Worm (Caenorhabditis elegans) whole organism, midembryonic: ENCODE data around the gene eri-3.

Experiments used
- T22C8.4 ChIP-seq: fragments of 200-800 bp; sonication (Bioruptor generic); IDR thresholded peaks from 2 replicates; pipeline ENCODE4 v1.3.6; 2022; ENCODE audit warnings: missing genetic modification characterization, missing compliant biosample characterization
- cog-1 ChIP-seq: sonication (generic microtip); optimal IDR thresholded peaks from 2 replicates; lab custom pipeline; 2016; ENCODE audit warnings: missing genetic modification characterization, missing compliant biosample characterization
- flt-1 ChIP-seq: fragments of 200-800 bp; sonication (Bioruptor generic); IDR thresholded peaks from 2 replicates; pipeline ENCODE4 v1.3.6; 2022; ENCODE audit warnings: missing genetic modification characterization, missing compliant biosample characterization
- klf-2 ChIP-seq: fragments of 200-800 bp; sonication (Bioruptor generic); conservative IDR thresholded peaks from 2 replicates; pipeline ENCODE4 v1.3.6; 2022; ENCODE audit warnings: missing genetic modification reagents, missing genetic modification characterization, missing compliant biosample characterization
- med-1 ChIP-seq: sonication (generic microtip); optimal IDR thresholded peaks from 2 replicates; lab custom pipeline; 2017; ENCODE audit warnings: missing genetic modification characterization, mild to moderate bottlenecking, missing compliant biosample characterization, antibody characterized with exemption, missing genetic modification reagents; ENCODE audit not compliant: insufficient read depth
- ref-1 ChIP-seq: fragments of 200-800 bp; sonication (Bioruptor generic); conservative IDR thresholded peaks from 2 replicates; pipeline ENCODE4 v1.3.6; 2022; ENCODE audit warnings: missing genetic modification reagents, missing genetic modification characterization, missing compliant biosample characterization
- tab-1 ChIP-seq: fragments of 200-800 bp; sonication (Bioruptor generic); IDR thresholded peaks from 2 replicates; pipeline ENCODE4 v1.3.6; 2022; ENCODE audit warnings: missing genetic modification characterization, missing compliant biosample characterization
- ztf-23 ChIP-seq: fragments of 200-800 bp; sonication (Bioruptor generic); IDR thresholded peaks from 2 replicates; pipeline ENCODE4 v1.3.6; 2022; ENCODE audit warnings: missing genetic modification reagents, missing genetic modification characterization, missing compliant biosample characterization
- ztf-29 ChIP-seq: fragments of 200-800 bp; sonication (Bioruptor generic); IDR thresholded peaks from 2 replicates; pipeline ENCODE4 v1.3.6; 2022; ENCODE audit warnings: missing genetic modification reagents, missing genetic modification characterization, missing compliant biosample characterization

The eri-3 gene

ce11 chrII:1102209-1102608, 21.1 kb upstream of the eri-3 start:
- TF ChIP-seq klf-2 (no peak), ztf-29 (no peak), flt-1 (no peak), ztf-23 (GFP tag; lab: Robert Waterston, UW) (no peak), ref-1 (no peak)

ce11 chrII:1103484-1104100, 19.7 kb upstream of the eri-3 start:
- TF ChIP-seq T22C8.4 (no peak), cog-1 (tag; lab: Kevin White, UChicago) (no peak), tab-1 (no peak), ztf-29 (no peak), klf-2 (no peak), med-1 (GFP tag; lab: Kevin White, UChicago) (no peak), ref-1 (no peak)

- TF ChIP-seq ref-1: no peak
- no peak for TF ChIP-seq flt-1
- no peak for TF ChIP-seq ztf-23 (GFP tag; lab: Robert Waterston, UW)
- no peak for TF ChIP-seq T22C8.4
- TF ChIP-seq klf-2: no peak
- no peak for TF ChIP-seq cog-1 (tag; lab: Kevin White, UChicago)
- TF ChIP-seq med-1 (GFP tag; lab: Kevin White, UChicago): no peak
- TF ChIP-seq tab-1: no peak
- TF ChIP-seq ztf-29: no peak
Measured at ce11 chrII:1104409-1104808, 18.9 kb upstream of the eri-3 start, which contains the start of gene T13B5.9. Gene T13B5.9 (minus strand): TSS chrII:1104509.

- no peak for TF ChIP-seq ztf-23 (GFP tag; lab: Robert Waterston, UW)
- no peak for TF ChIP-seq tab-1
- TF ChIP-seq klf-2: no peak
- no peak for TF ChIP-seq flt-1
- no peak for TF ChIP-seq T22C8.4
- no peak for TF ChIP-seq ztf-29
- TF ChIP-seq cog-1 (tag; lab: Kevin White, UChicago): no peak
- no peak for TF ChIP-seq ref-1
- TF ChIP-seq med-1 (GFP tag; lab: Kevin White, UChicago): no peak
Measured at ce11 chrII:1105291-1105690, 18.0 kb upstream of the eri-3 start.

- no peak for TF ChIP-seq ztf-29
- TF ChIP-seq flt-1: no peak
- no peak for TF ChIP-seq med-1 (GFP tag; lab: Kevin White, UChicago)
- no peak for TF ChIP-seq tab-1
- TF ChIP-seq T22C8.4: no peak
- TF ChIP-seq cog-1 (tag; lab: Kevin White, UChicago): no peak
- no peak for TF ChIP-seq ztf-23 (GFP tag; lab: Robert Waterston, UW)
- no peak for TF ChIP-seq klf-2
- no peak for TF ChIP-seq ref-1
Measured at ce11 chrII:1106914-1107597, 16.3 kb upstream of the eri-3 start, which contains the start of gene col-40. Gene col-40 (minus strand): TSS chrII:1106964.

- TF ChIP-seq cog-1 (tag; lab: Kevin White, UChicago): no peak
- TF ChIP-seq tab-1: no peak
- no peak for TF ChIP-seq ztf-29
- no peak for TF ChIP-seq flt-1
- TF ChIP-seq ref-1: no peak
- no peak for TF ChIP-seq med-1 (GFP tag; lab: Kevin White, UChicago)
- no peak for TF ChIP-seq ztf-23 (GFP tag; lab: Robert Waterston, UW)
- TF ChIP-seq klf-2: no peak
- no peak for TF ChIP-seq T22C8.4
Measured at ce11 chrII:1110901-1111300, 12.4 kb upstream of the eri-3 start, which contains the start of gene lips-11. Gene lips-11 (minus strand): TSS chrII:1111001.

- TF ChIP-seq ztf-23 (GFP tag; lab: Robert Waterston, UW) (no peak), med-1 (GFP tag; lab: Kevin White, UChicago) (no peak), cog-1 (tag; lab: Kevin White, UChicago) (no peak), tab-1 (no peak), klf-2 (no peak), T22C8.4 (no peak), ztf-29 (no peak), flt-1 (no peak), ref-1 (no peak)
Measured at ce11 chrII:1114133-1114532, 9.2 kb upstream of the eri-3 start, which contains the start of gene lips-12. Gene lips-12 (minus strand): TSS chrII:1114233.

ce11 chrII:1116521-1116920, 6.8 kb upstream of the eri-3 start:
- TF ChIP-seq klf-2: no peak
- no peak for TF ChIP-seq med-1 (GFP tag; lab: Kevin White, UChicago)
- no peak for TF ChIP-seq ztf-29
- TF ChIP-seq T22C8.4: no peak
- no peak for TF ChIP-seq tab-1
- TF ChIP-seq flt-1: no peak

ce11 chrII:1117992-1118729, 5.2 kb upstream of the eri-3 start, which contains the start of gene lips-13:
Gene lips-13 (minus strand): TSS chrII:1118042.
- TF ChIP-seq flt-1 (no peak), ref-1 (no peak), klf-2 (no peak), med-1 (GFP tag; lab: Kevin White, UChicago) (no peak), tab-1 (no peak), ztf-23 (GFP tag; lab: Robert Waterston, UW) (no peak), cog-1 (tag; lab: Kevin White, UChicago) (no peak), ztf-29 (no peak), T22C8.4 (no peak)

- no peak for TF ChIP-seq T22C8.4
- no peak for TF ChIP-seq tab-1
- no peak for TF ChIP-seq ztf-29
- no peak for TF ChIP-seq med-1 (GFP tag; lab: Kevin White, UChicago)
- TF ChIP-seq klf-2: no peak
Measured at ce11 chrII:1124757-1125156, 1.4 kb downstream of the eri-3 start.
